Worm (Caenorhabditis elegans) whole organism, midembryonic: Measurements from ENCODE around the gene ift-43.

ENCODE experiments used
- T22C8.4 ChIP-seq: fragments of 200-800 bp; sonication (Bioruptor generic); IDR thresholded peaks from 2 replicates; pipeline ENCODE4 v1.3.6; 2022; ENCODE audit warnings: missing genetic modification characterization, missing compliant biosample characterization
- klf-2 ChIP-seq: fragments of 200-800 bp; sonication (Bioruptor generic); conservative IDR thresholded peaks from 2 replicates; pipeline ENCODE4 v1.3.6; 2022; ENCODE audit warnings: missing genetic modification reagents, missing genetic modification characterization, missing compliant biosample characterization
- med-1 ChIP-seq: sonication (generic microtip); optimal IDR thresholded peaks from 2 replicates; lab custom pipeline; 2017; ENCODE audit warnings: missing genetic modification characterization, mild to moderate bottlenecking, missing compliant biosample characterization, antibody characterized with exemption, missing genetic modification reagents; ENCODE audit not compliant: insufficient read depth
- tab-1 ChIP-seq: fragments of 200-800 bp; sonication (Bioruptor generic); IDR thresholded peaks from 2 replicates; pipeline ENCODE4 v1.3.6; 2022; ENCODE audit warnings: missing genetic modification characterization, missing compliant biosample characterization
- ztf-23 ChIP-seq: fragments of 200-800 bp; sonication (Bioruptor generic); IDR thresholded peaks from 2 replicates; pipeline ENCODE4 v1.3.6; 2022; ENCODE audit warnings: missing genetic modification reagents, missing genetic modification characterization, missing compliant biosample characterization
- ztf-29 ChIP-seq: fragments of 200-800 bp; sonication (Bioruptor generic); IDR thresholded peaks from 2 replicates; pipeline ENCODE4 v1.3.6; 2022; ENCODE audit warnings: missing genetic modification reagents, missing genetic modification characterization, missing compliant biosample characterization

ce11 chrII:5669580-5669979 is 9.0 kb upstream of the ift-43 start, which contains the start of gene C25H3.17:
- TF ChIP-seq ztf-29 (GFP tag; lab: Robert Waterston, UW) (no peak), tab-1 (GFP tag; lab: Robert Waterston, UW) (no peak), klf-2 (no peak), ztf-23 (GFP tag; lab: Robert Waterston, UW) (no peak), T22C8.4 (GFP tag; lab: Robert Waterston, UW) (no peak), med-1 (GFP tag; lab: Kevin White, UChicago) (no peak)
